Fruit fly (Drosophila melanogaster) whole organism, pupa: ENCODE data around the gene Usp1.

Experiments
- CG13204 ChIP-seq: fragments of 200-800 bp; sonication (Bioruptor generic); optimal IDR thresholded peaks from 2 replicates; lab custom pipeline; 2018; ENCODE audit warnings: missing biosample characterization, mild to moderate bottlenecking, missing genetic modification characterization, moderate library complexity
- CG15710 ChIP-seq: fragments of 200-800 bp; sonication (Bioruptor generic); optimal IDR thresholded peaks from 2 replicates; lab custom pipeline; 2018; ENCODE audit warnings: missing biosample characterization, mild to moderate bottlenecking, missing genetic modification characterization, moderate library complexity
- CG17806 ChIP-seq: fragments of 200-800 bp; sonication (Bioruptor generic); optimal IDR thresholded peaks from 2 replicates; lab custom pipeline; 2018; ENCODE audit warnings: missing biosample characterization, mild to moderate bottlenecking, missing genetic modification characterization, moderate library complexity
- CG34367 ChIP-seq: fragments of 200-800 bp; sonication (Bioruptor generic); optimal IDR thresholded peaks from 2 replicates; lab custom pipeline; 2018; ENCODE audit warnings: missing biosample characterization, mild to moderate bottlenecking, missing genetic modification characterization
- D1 ChIP-seq: fragments of 200-800 bp; sonication (Bioruptor generic); optimal IDR thresholded peaks from 2 replicates; lab custom pipeline; 2018; ENCODE audit warnings: missing biosample characterization, mild to moderate bottlenecking, missing genetic modification characterization, moderate library complexity
- EcR ChIP-seq: fragments of 200-800 bp; sonication (Bioruptor generic); optimal IDR thresholded peaks from 3 replicates; lab custom pipeline; 2019; ENCODE audit warnings: missing biosample characterization, missing genetic modification characterization, mild to moderate bottlenecking, moderate library complexity, missing genetic modification reagents
- Pif1B ChIP-seq: fragments of 200-800 bp; sonication (Bioruptor generic); optimal IDR thresholded peaks from 3 replicates; lab custom pipeline; 2016; ENCODE audit warnings: missing biosample characterization, missing genetic modification characterization

DNA sequence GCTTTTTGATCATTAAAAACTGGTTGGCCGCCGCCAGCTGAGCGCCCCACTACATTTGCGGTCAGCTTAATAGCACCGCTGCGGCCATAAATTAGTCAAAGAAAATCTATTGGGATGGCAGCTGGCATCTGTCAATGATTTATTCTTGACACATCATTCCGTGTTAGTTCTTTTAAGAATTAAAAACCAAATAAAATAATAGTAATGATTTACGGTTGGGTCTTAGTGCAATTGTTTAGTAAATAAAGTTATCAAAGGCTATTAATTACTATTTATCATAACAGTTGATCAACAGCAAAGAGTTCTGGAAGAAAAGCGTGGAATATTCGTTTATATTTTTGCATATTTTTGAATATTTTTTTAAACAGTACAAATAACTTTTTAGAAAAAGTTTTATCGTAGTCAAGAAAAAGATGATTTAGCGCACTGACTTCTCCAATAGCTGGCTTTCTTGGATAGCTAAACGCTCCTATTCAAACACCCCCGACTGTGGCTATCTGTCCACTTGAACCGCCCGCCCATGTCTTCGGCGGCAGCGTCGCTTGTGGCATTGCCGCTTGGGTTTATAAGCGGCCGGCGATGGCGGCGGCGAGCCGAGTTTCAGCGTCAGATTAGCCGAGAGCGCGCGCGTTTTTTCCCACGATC, 31.9 kb upstream of the Usp1 start, which contains the start of gene CG14515:
- TF ChIP-seq CG34367 (tag; lab: Kevin White, UChicago) (no peak), Pif1B (GFP tag; lab: Kevin White, UChicago) (no peak), CG17806 (tag; lab: Kevin White, UChicago) (no peak), CG15710 (tag; lab: Kevin White, UChicago) (no peak), D1 (tag; lab: Kevin White, UChicago) (no peak), EcR (GFP tag; lab: Kevin White, UChicago) (no peak), CG13204 (GFP tag; lab: Kevin White, UChicago) (no peak)
